Fruit fly (Drosophila melanogaster): Measurements from ENCODE around the gene CG1737.

CG1737 gene

DNA sequence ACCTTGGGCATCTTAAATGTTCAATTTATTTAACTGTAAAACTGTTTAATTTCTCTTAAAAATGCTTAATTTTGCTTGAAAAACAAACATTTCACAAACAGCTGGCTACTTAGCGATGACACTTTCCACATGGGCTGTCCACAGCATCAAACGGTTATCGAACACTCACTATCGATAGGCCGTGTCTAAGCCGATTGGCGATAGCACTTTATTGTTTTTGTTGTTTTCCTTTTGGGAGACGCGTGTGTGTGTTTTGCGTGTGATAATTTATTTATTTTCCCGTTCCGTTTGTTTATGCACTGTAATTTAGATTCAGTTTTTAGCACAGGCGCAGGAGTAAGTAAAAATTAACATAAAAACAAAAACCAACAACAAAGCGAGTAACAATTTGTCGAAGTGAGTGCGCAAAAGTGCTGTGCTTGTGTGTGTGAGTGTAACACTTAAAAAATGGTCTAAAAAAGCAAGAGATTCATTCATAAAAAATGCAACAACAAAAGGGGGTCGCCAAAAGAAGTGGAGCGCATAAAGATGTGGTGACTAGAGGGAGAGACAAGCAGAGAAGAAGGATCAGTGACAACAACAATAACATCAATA is 25.1 kb upstream of the CG1737 start, which contains the start of gene Gapvd1:
TSS of gene Gapvd1 (plus strand) at position 211 of the 594 bp plus-strand sequence.
- TF ChIP-seq CG10348 (GFP tag; IDR thresholded peaks at IDR 0.05) (no peak), CG8301 (tag; optimal IDR thresholded peaks at IDR 0.05) (no peak), CG8159 (tag; optimal IDR thresholded peaks at IDR 0.05) (peak; percentile 1), Ets98B (GFP tag; IDR thresholded peaks at IDR 0.05) (peak; percentile 39), gl (tag; optimal IDR thresholded peaks at IDR 0.05) (no peak), CG15710 (tag; optimal IDR thresholded peaks at IDR 0.05) (no peak), EcR (GFP tag; optimal IDR thresholded peaks at IDR 0.05) (peak; percentile 15), fd96Ca (GFP tag; IDR thresholded peaks at IDR 0.05) (0 out of 3 replicates have a peak, but pooled peaks have one; percentile 22), CG14655 (GFP tag; optimal IDR thresholded peaks at IDR 0.05) (no peak), rn (GFP tag; IDR thresholded peaks at IDR 0.05) (no peak), CG4496 (GFP tag; IDR thresholded peaks at IDR 0.05) (0 out of 3 replicates have a peak, but pooled peaks have one; percentile 9)

DNA sequence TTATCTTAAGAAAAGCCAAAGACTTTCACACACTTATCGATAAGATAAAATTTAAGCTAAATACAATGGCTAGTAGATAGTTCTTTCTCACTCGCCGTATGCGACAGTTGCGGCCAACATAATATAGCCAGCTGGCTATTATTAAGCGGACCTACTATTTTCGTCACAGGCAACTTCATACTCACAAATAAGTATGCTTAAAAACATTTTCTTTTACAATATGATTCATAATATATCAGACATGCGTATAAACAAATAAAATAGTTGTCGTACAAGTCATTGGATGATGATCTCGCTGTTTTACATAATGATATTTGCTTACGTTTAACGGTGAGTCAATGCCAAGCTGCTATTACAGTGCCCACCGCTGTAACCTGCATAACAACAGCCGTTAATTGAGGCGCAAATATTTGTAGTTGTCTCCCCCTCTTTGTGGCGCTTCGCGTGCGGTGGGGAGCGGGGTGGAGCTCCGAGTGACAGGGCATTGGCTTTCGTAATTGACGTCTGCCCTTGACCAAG is 24.1 kb upstream of the CG1737 start:
- TF ChIP-seq fd96Ca (GFP tag; IDR thresholded peaks at IDR 0.05) = peak; percentile 76
- TF ChIP-seq CG17806 (tag; optimal IDR thresholded peaks at IDR 0.05) = peak; percentile 66
- TF ChIP-seq D1 (tag; optimal IDR thresholded peaks at IDR 0.05) = no peak
- peak; percentile 72 for TF ChIP-seq CG34367 (tag; optimal IDR thresholded peaks at IDR 0.05)
- TF ChIP-seq CG9948 (tag; optimal IDR thresholded peaks at IDR 0.05) = peak; percentile 70
- peak; percentile 66 for TF ChIP-seq CG32121 (GFP tag; IDR thresholded peaks at IDR 0.05)
- peak; percentile 96 for TF ChIP-seq EcR (GFP tag; optimal IDR thresholded peaks at IDR 0.05)
- TF ChIP-seq gl (tag; optimal IDR thresholded peaks at IDR 0.05) = peak; percentile 39
- no peak for TF ChIP-seq CG13204 (GFP tag; optimal IDR thresholded peaks at IDR 0.05)
- peak; percentile 79 for TF ChIP-seq CG4496 (GFP tag; IDR thresholded peaks at IDR 0.05)
- peak; percentile 56 for TF ChIP-seq Ets98B (GFP tag; IDR thresholded peaks at IDR 0.05)
- peak; percentile 78 for TF ChIP-seq Pif1A (GFP tag; optimal IDR thresholded peaks at IDR 0.05)
- no peak for TF ChIP-seq CG10348 (GFP tag; IDR thresholded peaks at IDR 0.05)
- peak; percentile 77 for TF ChIP-seq CG8301 (tag; optimal IDR thresholded peaks at IDR 0.05)
- peak; percentile 76 for TF ChIP-seq CG8159 (tag; optimal IDR thresholded peaks at IDR 0.05)
- peak; percentile 67 for TF ChIP-seq Pif1B (GFP tag; optimal IDR thresholded peaks at IDR 0.05)
- TF ChIP-seq Snoo (tag; optimal IDR thresholded peaks at IDR 0.05) = peak; percentile 52
- TF ChIP-seq rn (GFP tag; IDR thresholded peaks at IDR 0.05) = peak; percentile 50; the same call in 1 of the 2 replicates
- TF ChIP-seq CG14655 (GFP tag; optimal IDR thresholded peaks at IDR 0.05) = no peak
- TF ChIP-seq CG12605 (GFP tag; IDR thresholded peaks at IDR 0.05) = 0 out of 2 replicates have a peak, but pooled peaks have one; percentile 13
- peak; percentile 76 for TF ChIP-seq CG15710 (tag; optimal IDR thresholded peaks at IDR 0.05)

- no peak for TF ChIP-seq CG10348 (GFP tag; IDR thresholded peaks at IDR 0.05)
- no peak for TF ChIP-seq CG4496 (GFP tag; IDR thresholded peaks at IDR 0.05)
- peak; percentile 24 for TF ChIP-seq CG34367 (tag; optimal IDR thresholded peaks at IDR 0.05)
- TF ChIP-seq Snoo (tag; optimal IDR thresholded peaks at IDR 0.05) = peak; percentile 60
- TF ChIP-seq gl (tag; optimal IDR thresholded peaks at IDR 0.05) = no peak
- TF ChIP-seq Pif1A (GFP tag; optimal IDR thresholded peaks at IDR 0.05) = no peak
- no peak for TF ChIP-seq fd96Ca (GFP tag; IDR thresholded peaks at IDR 0.05)
- no peak for TF ChIP-seq CG12605 (GFP tag; IDR thresholded peaks at IDR 0.05)
- no peak for TF ChIP-seq EcR (GFP tag; optimal IDR thresholded peaks at IDR 0.05)
- TF ChIP-seq CG13204 (GFP tag; optimal IDR thresholded peaks at IDR 0.05) = no peak
- TF ChIP-seq CG14655 (GFP tag; optimal IDR thresholded peaks at IDR 0.05) = no peak
- TF ChIP-seq CG32121 (GFP tag; IDR thresholded peaks at IDR 0.05) = 0 out of 2 replicates have a peak, but pooled peaks have one; percentile 16
- TF ChIP-seq CG9948 (tag; optimal IDR thresholded peaks at IDR 0.05) = peak; percentile 44
- no peak for TF ChIP-seq rn (GFP tag; IDR thresholded peaks at IDR 0.05)
- no peak for TF ChIP-seq CG8301 (tag; optimal IDR thresholded peaks at IDR 0.05)
- TF ChIP-seq CG8159 (tag; optimal IDR thresholded peaks at IDR 0.05) = no peak
- TF ChIP-seq CG15710 (tag; optimal IDR thresholded peaks at IDR 0.05) = peak; percentile 37
- peak; percentile 61 for TF ChIP-seq Pif1B (GFP tag; optimal IDR thresholded peaks at IDR 0.05)
- no peak for TF ChIP-seq D1 (tag; optimal IDR thresholded peaks at IDR 0.05)
- TF ChIP-seq CG17806 (tag; optimal IDR thresholded peaks at IDR 0.05) = peak; percentile 42
- TF ChIP-seq Ets98B (GFP tag; IDR thresholded peaks at IDR 0.05) = no peak
Measured at dm6 chrX:11338047-11338747, 12.2 kb upstream of the CG1737 start.

- TF ChIP-seq CG8159 (tag; optimal IDR thresholded peaks at IDR 0.05) = no peak
- peak; percentile 25 for TF ChIP-seq CG15710 (tag; optimal IDR thresholded peaks at IDR 0.05)
- 0 out of 2 replicates have a peak, but pooled peaks have one; percentile 8 for TF ChIP-seq CG32121 (GFP tag; IDR thresholded peaks at IDR 0.05)
Measured at dm6 chrX:11338973-11339867, 11.2 kb upstream of the CG1737 start.

All from whole organism, pupa.